Fruit fly (Drosophila melanogaster): ENCODE data around the gene CenG1A.

Gene CenG1A

dm6 chr2L:13835002-13835910 lies at the start of gene CenG1A, which contains the start of gene mRpS23 (continued):
- TF ChIP-seq odd (GFP tag; optimal IDR thresholded peaks at IDR 0.05), result peak; percentile 100
- peak; percentile 99 for TF ChIP-seq Lim3 (GFP tag; IDR thresholded peaks at IDR 0.05)
- TF ChIP-seq Stat92E (GFP tag; optimal IDR thresholded peaks at IDR 0.05), result peak in 1 of 3 experiments; percentile 99
- TF ChIP-seq gfzf (GFP tag; optimal IDR thresholded peaks at IDR 0.05), result peak; percentile 84
- peak; percentile 91 for TF ChIP-seq Deaf1 (tag; optimal IDR thresholded peaks at IDR 0.05)
- peak; percentile 97 for TF ChIP-seq CG10274 (GFP tag; optimal IDR thresholded peaks at IDR 0.05)
- peak; percentile 99 for TF ChIP-seq da (GFP tag; optimal IDR thresholded peaks at IDR 0.05)
- peak; percentile 70 for TF ChIP-seq Bgb (GFP tag; IDR thresholded peaks at IDR 0.05; ENCODE audit: partially characterized antibody)
- TF ChIP-seq CG32532 (GFP tag; IDR thresholded peaks at IDR 0.05), result peak; percentile 100
- peak; percentile 100 for TF ChIP-seq wdn (GFP tag; IDR thresholded peaks at IDR 0.05)
- TF ChIP-seq mirr (GFP tag; optimal IDR thresholded peaks at IDR 0.05), result peak; percentile 100
- no peak for TF ChIP-seq tio (GFP tag; optimal IDR thresholded peaks at IDR 0.05)
- peak; percentile 14 for TF ChIP-seq cg (GFP tag; optimal IDR thresholded peaks at IDR 0.05)
- TF ChIP-seq CG17385 (GFP tag; optimal IDR thresholded peaks at IDR 0.05), result peak; percentile 100
- TF ChIP-seq ken (GFP tag; IDR thresholded peaks at IDR 0.05), result peak; percentile 100
- TF ChIP-seq ro (GFP tag; IDR thresholded peaks at IDR 0.05), result peak; percentile 99
- TF ChIP-seq CG3838 (GFP tag; optimal IDR thresholded peaks at IDR 0.05), result peak; percentile 99
- TF ChIP-seq z (GFP tag; IDR thresholded peaks at IDR 0.05), result peak; percentile 88
- peak; percentile 99 for TF ChIP-seq repo (GFP tag; optimal IDR thresholded peaks at IDR 0.05)
- peak; percentile 100 for TF ChIP-seq Rx (GFP tag; IDR thresholded peaks at IDR 0.05)
- peak; percentile 83 for TF ChIP-seq Sry-β (GFP tag; optimal IDR thresholded peaks at IDR 0.05)
- TF ChIP-seq lola (GFP tag; optimal IDR thresholded peaks at IDR 0.05), result peak in 1 of 3 experiments; percentile 99
- peak; percentile 100 for TF ChIP-seq tgo (GFP tag; IDR thresholded peaks at IDR 0.05)
- TF ChIP-seq tll (GFP tag; optimal IDR thresholded peaks at IDR 0.05), result peak; percentile 53 to 80
- peak; percentile 96 for TF ChIP-seq CG3163 (GFP tag; optimal IDR thresholded peaks at IDR 0.05)
- peak; percentile 99 for TF ChIP-seq p53 (GFP tag; optimal IDR thresholded peaks at IDR 0.05)
- TF ChIP-seq org-1 (GFP tag; optimal IDR thresholded peaks at IDR 0.05), result peak; percentile 100
- peak; percentile 97 for TF ChIP-seq CG10431 (GFP tag; optimal IDR thresholded peaks at IDR 0.05)
- TF ChIP-seq gem (tag; optimal IDR thresholded peaks at IDR 0.05), result peak; percentile 100
- peak; percentile 99 for TF ChIP-seq ash1 (GFP tag; optimal IDR thresholded peaks at IDR 0.05)
- TF ChIP-seq E2f1 (GFP tag; IDR thresholded peaks at IDR 0.05), result peak; percentile 100
- TF ChIP-seq Mrtf (GFP tag; IDR thresholded peaks at IDR 0.05), result peak; percentile 100
- peak; percentile 100 for TF ChIP-seq lmd (GFP tag; IDR thresholded peaks at IDR 0.05)
- TF ChIP-seq CG31365 (tag; optimal IDR thresholded peaks at IDR 0.05), result peak; percentile 97
- peak; percentile 99 to 100 for TF ChIP-seq Pdp1 (GFP tag; optimal IDR thresholded peaks at IDR 0.05)
- peak; percentile 99 for TF ChIP-seq CG11085 (GFP tag; IDR thresholded peaks at IDR 0.05)
- TF ChIP-seq CG30403 (GFP tag; optimal IDR thresholded peaks at IDR 0.05), result peak; percentile 100
- peak; percentile 64; the same call in 1 of the 2 replicates for TF ChIP-seq amos (GFP tag; IDR thresholded peaks at IDR 0.05; ENCODE audit: partially characterized antibody)
- peak; percentile 99 for TF ChIP-seq CG7556 (GFP tag; optimal IDR thresholded peaks at IDR 0.05)
- TF ChIP-seq CG17568 (GFP tag; optimal IDR thresholded peaks at IDR 0.05), result peak; percentile 100
- TF ChIP-seq Bdp1 (GFP tag; optimal IDR thresholded peaks at IDR 0.05), result peak; percentile 96
- TF ChIP-seq knrl (GFP tag; IDR thresholded peaks at IDR 0.05; ENCODE audit: partially characterized antibody), result peak; percentile 87
- TF ChIP-seq row (GFP tag; IDR thresholded peaks at IDR 0.05), result peak; percentile 100
- TF ChIP-seq pros (GFP tag; optimal IDR thresholded peaks at IDR 0.05), result peak; percentile 80
- TF ChIP-seq NFAT (GFP tag; IDR thresholded peaks at IDR 0.05), result peak; percentile 100
- no peak for TF ChIP-seq CG8478 (optimal IDR thresholded peaks at IDR 0.05)
- TF ChIP-seq trem (tag; optimal IDR thresholded peaks at IDR 0.05), result peak; percentile 98
- peak; percentile 99 for TF ChIP-seq scrt (GFP tag; optimal IDR thresholded peaks at IDR 0.05)

All from whole organism, embryonic.